Fruit fly (Drosophila melanogaster): ENCODE data around the gene trk.

The trk gene

dm6 chr2L:10272224-10272623, at the start of gene trk:
Gene trk, minus strand, starts transcription at chr2L:10272324.
- peak; percentile 34 for TF ChIP-seq CG17801 (GFP tag; optimal IDR thresholded peaks at IDR 0.05; ENCODE audit: partially characterized antibody)

dm6 chr2L:10321612-10322011, 49.5 kb upstream of the trk start:
- TF ChIP-seq CG17801 (GFP tag; optimal IDR thresholded peaks at IDR 0.05; ENCODE audit: partially characterized antibody) = peak; percentile 75

DNA sequence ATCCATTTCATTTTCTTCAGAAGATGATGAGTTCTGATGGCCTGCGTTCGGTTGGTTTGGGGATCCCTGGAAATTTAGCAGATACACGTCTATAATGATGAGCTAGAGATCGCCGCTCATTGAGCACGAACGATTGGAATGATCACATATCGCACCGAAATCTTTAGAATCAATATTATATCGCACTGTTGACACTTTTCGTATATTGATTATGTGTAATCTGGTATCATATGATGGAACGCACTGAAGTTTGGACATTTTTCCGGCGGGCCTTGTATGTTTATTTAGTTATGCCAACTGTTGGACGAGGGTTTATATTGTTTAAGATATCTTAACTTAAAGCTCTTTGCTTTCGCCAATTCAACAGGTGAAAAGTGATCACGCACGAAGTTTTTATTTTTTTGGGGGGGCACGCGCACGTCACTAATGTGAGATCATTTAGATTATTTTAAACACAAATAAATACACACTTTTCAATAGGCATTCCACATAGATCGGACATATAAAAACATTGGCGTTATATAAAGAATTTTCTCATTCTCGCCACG, 49.0 kb upstream of the trk start:
- TF ChIP-seq CG17801 (GFP tag; optimal IDR thresholded peaks at IDR 0.05; ENCODE audit: partially characterized antibody) = no peak

- no peak for TF ChIP-seq CG17801 (GFP tag; optimal IDR thresholded peaks at IDR 0.05; ENCODE audit: partially characterized antibody)
Observed at dm6 chr2L:10320174-10320775, 48.2 kb upstream of the trk start.

dm6 chr2L:10315888-10316287, 43.8 kb upstream of the trk start:
- no peak for TF ChIP-seq CG17801 (GFP tag; optimal IDR thresholded peaks at IDR 0.05; ENCODE audit: partially characterized antibody)

- no peak for TF ChIP-seq CG17801 (GFP tag; optimal IDR thresholded peaks at IDR 0.05; ENCODE audit: partially characterized antibody)
Observed at dm6 chr2L:10314327-10315210, 42.4 kb upstream of the trk start, which contains the start of the genes Usp14 and CG4972. Gene Usp14, minus strand, starts transcription at chr2L:10314396. Gene CG4972, plus strand, starts transcription at chr2L:10314792.

DNA sequence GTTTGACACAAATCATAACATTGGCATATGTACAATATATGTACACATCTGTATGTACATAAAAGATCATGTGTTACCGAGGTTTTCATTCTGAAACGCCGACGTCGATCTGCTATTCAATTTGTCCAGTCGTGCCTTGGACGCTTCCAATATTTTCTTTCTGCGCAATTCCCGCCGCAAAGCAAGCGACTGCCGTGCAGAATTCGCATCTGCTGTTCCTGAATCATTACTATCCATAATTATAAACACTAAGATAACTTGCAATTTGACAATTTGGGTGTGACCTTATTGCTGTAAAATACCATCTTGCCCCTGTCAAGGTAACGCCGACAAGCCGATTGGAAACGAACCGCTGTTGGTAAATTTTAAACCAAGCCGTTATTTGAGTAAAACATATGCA, 39.7 kb upstream of the trk start:
- TF ChIP-seq CG17801 (GFP tag; optimal IDR thresholded peaks at IDR 0.05; ENCODE audit: partially characterized antibody) = no peak

DNA sequence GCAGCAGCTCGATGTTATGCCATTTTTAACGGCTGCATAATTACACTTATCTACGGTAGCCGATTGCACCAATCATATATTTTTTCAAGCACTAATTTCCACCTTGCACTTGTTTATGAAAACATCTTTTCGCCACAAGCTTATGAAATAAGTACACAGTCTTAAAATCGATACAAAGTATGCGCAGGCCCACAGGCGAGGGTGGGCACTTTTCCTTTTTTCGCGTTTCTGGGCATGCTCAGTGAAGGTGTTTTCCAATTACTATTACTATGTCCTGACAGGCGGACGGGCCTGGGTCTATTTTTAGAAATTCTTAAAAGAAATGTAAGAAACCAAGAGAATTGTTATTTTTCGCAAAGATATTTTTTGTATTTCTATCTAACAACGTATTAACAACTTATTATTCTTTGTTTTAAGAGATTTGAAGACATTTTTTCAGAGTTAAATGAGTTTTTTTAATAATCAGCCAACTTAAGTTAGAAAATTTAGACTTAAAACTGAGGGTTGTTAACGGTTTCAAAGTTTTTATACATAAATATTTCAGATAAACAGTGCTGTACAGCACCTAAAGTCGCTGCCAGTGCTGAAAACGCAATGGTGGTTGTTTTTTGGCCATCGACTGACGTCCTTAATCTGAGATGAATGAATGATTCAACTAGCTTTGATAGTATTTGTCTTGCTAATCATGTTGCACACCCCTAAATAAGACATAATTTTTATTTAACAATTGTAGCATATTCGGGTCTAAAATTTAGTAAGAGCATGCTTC, 38.7 kb upstream of the trk start, which contains the start of gene Cdk5alpha:
Gene Cdk5alpha, minus strand, starts transcription at position 343 of the 769 bp plus-strand sequence.
- no peak for TF ChIP-seq CG17801 (GFP tag; optimal IDR thresholded peaks at IDR 0.05; ENCODE audit: partially characterized antibody)

DNA sequence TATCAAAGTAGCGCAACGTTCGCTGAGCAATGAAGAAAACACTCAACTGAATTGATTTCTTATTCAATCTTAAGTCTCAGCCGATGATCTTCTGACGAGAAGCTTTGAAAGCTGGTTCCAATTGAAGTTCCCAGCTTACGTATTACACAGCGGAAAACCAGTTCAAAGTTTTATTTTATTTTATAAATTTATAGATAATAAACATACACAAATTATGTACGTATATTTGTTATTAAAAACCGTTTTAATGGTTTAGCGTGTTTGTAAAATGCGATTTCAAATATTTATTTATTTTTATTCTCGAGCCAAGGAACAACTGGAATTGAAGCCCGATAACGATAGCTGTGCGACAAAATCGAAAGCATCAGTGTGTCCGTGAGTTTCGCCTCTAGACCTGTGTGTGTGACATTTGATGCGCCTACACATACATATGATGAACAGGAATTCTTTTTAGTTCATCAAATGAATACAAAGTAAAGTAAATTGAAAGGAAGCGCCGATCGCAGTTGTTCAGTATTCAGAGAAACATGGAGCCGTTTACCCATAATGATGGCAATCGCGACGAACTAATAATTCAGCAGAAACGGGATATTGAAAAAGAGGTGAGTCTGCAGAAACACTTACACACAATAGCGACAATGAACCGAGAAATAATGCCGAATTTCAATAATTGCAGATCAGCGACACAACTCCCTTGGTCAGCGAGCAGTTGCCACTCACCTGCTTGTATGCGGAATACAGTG, 34.6 kb upstream of the trk start, which contains the start of the genes CG5390 and CG4968:
Gene CG5390, minus strand, starts transcription at position 77 of the 743 bp plus-strand sequence.
Gene CG4968, plus strand, starts transcription at position 405 of the 743 bp plus-strand sequence.
- TF ChIP-seq CG17801 (GFP tag; optimal IDR thresholded peaks at IDR 0.05; ENCODE audit: partially characterized antibody) = peak; percentile 87

DNA sequence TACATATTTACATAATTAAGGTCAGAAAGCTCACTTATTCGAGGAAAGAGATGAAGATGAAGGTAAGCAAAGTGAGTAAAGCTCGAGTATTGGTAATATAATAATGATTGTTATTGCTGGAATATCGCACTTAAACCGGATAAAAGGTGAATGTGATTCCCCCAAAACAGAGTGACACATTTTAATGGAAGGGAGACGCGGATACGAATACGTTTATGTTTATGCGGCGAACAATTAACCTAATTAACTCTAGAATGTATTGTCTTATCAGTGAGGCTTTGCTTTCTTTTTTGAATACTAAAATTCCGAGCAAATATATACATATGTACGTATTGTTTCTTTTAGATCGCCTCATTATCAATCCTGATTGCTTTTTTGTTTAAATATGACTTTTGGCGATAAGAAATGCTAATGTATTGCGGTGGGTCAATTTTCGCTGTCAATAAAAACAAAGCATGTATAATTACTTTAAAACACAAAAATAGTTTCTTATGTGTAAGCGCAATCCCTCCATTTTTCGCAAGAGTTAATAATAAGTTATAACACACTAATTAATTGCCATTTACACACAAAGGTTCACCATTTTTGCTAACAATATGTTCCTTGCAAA, 33.5 kb upstream of the trk start:
- no peak for TF ChIP-seq CG17801 (GFP tag; optimal IDR thresholded peaks at IDR 0.05; ENCODE audit: partially characterized antibody)

- TF ChIP-seq CG17801 (GFP tag; optimal IDR thresholded peaks at IDR 0.05; ENCODE audit: partially characterized antibody) = no peak
Observed at dm6 chr2L:10303786-10304185, 31.7 kb upstream of the trk start, which contains the start of gene nmd. Gene nmd, minus strand, starts transcription at chr2L:10303947.

- no peak for TF ChIP-seq CG17801 (GFP tag; optimal IDR thresholded peaks at IDR 0.05; ENCODE audit: partially characterized antibody)
Observed at dm6 chr2L:10301918-10302317, 29.8 kb upstream of the trk start, which contains the start of gene CG13138. Gene CG13138, minus strand, starts transcription at chr2L:10302018.

DNA sequence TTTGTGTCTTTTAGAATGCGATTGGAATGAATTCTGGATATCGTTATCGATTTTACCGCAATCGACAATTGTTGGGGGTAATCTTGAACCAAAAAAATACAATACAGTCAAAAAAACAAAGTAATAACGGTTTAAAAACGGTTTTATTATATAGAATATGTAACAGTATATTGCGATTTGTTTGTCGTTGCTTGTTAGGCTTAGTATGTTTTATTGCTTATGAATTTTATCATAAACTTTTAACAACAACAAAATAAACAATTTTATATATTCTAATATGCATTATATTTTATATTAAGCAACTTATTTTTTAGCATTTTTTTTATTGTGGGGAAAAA, 27.7 kb upstream of the trk start, which contains the start of gene CYLD:
Gene CYLD, minus strand, starts transcription at position 38 of the 338 bp plus-strand sequence.
- peak; percentile 66 for TF ChIP-seq CG17801 (GFP tag; optimal IDR thresholded peaks at IDR 0.05; ENCODE audit: partially characterized antibody)

Data from ovary, adult (tissue).